Worm (Caenorhabditis elegans): Measurements from ENCODE around the gene F56C3.3.
"Not testable (repeated sequence)": the region's sequence is repeated elsewhere in the genome, so short reads cannot be mapped to it uniquely, and the experiment has no call there.

F56C3.3 gene

ce11 chrX:1358295-1358694 lies at the start of gene F56C3.3:
Gene F56C3.3, minus strand, starts transcription at chrX:1358395.
- TF ChIP-seq med-1 (GFP tag; optimal IDR thresholded peaks at IDR 0.05; ENCODE audit: insufficient read depth), result no peak
- TF ChIP-seq ref-1 (GFP tag; conservative IDR thresholded peaks at IDR 0.05), result no peak
- TF ChIP-seq ztf-23 (GFP tag; IDR thresholded peaks at IDR 0.05), result no peak
- no peak for TF ChIP-seq flt-1 (GFP tag; IDR thresholded peaks at IDR 0.05)
- no peak for TF ChIP-seq klf-2 (GFP tag; conservative IDR thresholded peaks at IDR 0.05)
- no peak for TF ChIP-seq T22C8.4 (GFP tag; IDR thresholded peaks at IDR 0.05)
- TF ChIP-seq tab-1 (GFP tag; IDR thresholded peaks at IDR 0.05), result no peak
- TF ChIP-seq ztf-29 (GFP tag; IDR thresholded peaks at IDR 0.05), result no peak
- TF ChIP-seq cog-1 (tag; optimal IDR thresholded peaks at IDR 0.05), result no peak

- not testable (repeated sequence) for TF ChIP-seq ref-1 (GFP tag; conservative IDR thresholded peaks at IDR 0.05); ztf-23 (GFP tag; IDR thresholded peaks at IDR 0.05); klf-2 (GFP tag; conservative IDR thresholded peaks at IDR 0.05)
These were observed 45.8 kb upstream of the F56C3.3 start, which contains the start of gene ZK402.1 for ce11 chrX:1403971-1404370. Gene ZK402.1, plus strand, starts transcription at chrX:1404271.

ce11 chrX:1403444-1403843 lies 45.2 kb upstream of the F56C3.3 start, which contains the start of gene ZK402.2:
Gene ZK402.2, plus strand, starts transcription at chrX:1403744.
- TF ChIP-seq med-1 (GFP tag; optimal IDR thresholded peaks at IDR 0.05; ENCODE audit: insufficient read depth); ztf-29 (GFP tag; IDR thresholded peaks at IDR 0.05); T22C8.4 (GFP tag; IDR thresholded peaks at IDR 0.05): not testable (repeated sequence)

- no peak for TF ChIP-seq T22C8.4 (GFP tag; IDR thresholded peaks at IDR 0.05)
- TF ChIP-seq klf-2 (GFP tag; conservative IDR thresholded peaks at IDR 0.05), result no peak
- no peak for TF ChIP-seq ztf-29 (GFP tag; IDR thresholded peaks at IDR 0.05)
- TF ChIP-seq ref-1 (GFP tag; conservative IDR thresholded peaks at IDR 0.05), result no peak
- TF ChIP-seq med-1 (GFP tag; optimal IDR thresholded peaks at IDR 0.05; ENCODE audit: insufficient read depth), result no peak
- TF ChIP-seq ztf-23 (GFP tag; IDR thresholded peaks at IDR 0.05), result no peak
- TF ChIP-seq cog-1 (tag; optimal IDR thresholded peaks at IDR 0.05), result no peak
- no peak for TF ChIP-seq tab-1 (GFP tag; IDR thresholded peaks at IDR 0.05)
- TF ChIP-seq flt-1 (GFP tag; IDR thresholded peaks at IDR 0.05), result no peak
These were observed 43.1 kb upstream of the F56C3.3 start, which contains the start of gene ZK402.5 for ce11 chrX:1401259-1401658. Gene ZK402.5, minus strand, starts transcription at chrX:1401359.

ce11 chrX:1397516-1397915 lies 39.3 kb upstream of the F56C3.3 start, which contains the start of gene H39E20.1:
Gene H39E20.1, minus strand, starts transcription at chrX:1397616.
- TF ChIP-seq flt-1 (GFP tag; IDR thresholded peaks at IDR 0.05) (no peak), ref-1 (GFP tag; conservative IDR thresholded peaks at IDR 0.05) (no peak), T22C8.4 (GFP tag; IDR thresholded peaks at IDR 0.05) (no peak), ztf-23 (GFP tag; IDR thresholded peaks at IDR 0.05) (no peak), cog-1 (tag; optimal IDR thresholded peaks at IDR 0.05) (no peak), tab-1 (GFP tag; IDR thresholded peaks at IDR 0.05) (no peak), med-1 (GFP tag; optimal IDR thresholded peaks at IDR 0.05; ENCODE audit: insufficient read depth) (no peak), klf-2 (GFP tag; conservative IDR thresholded peaks at IDR 0.05) (no peak), ztf-29 (GFP tag; IDR thresholded peaks at IDR 0.05) (no peak)

ce11 chrX:1395793-1396192 lies 37.6 kb upstream of the F56C3.3 start:
- no peak for TF ChIP-seq med-1 (GFP tag; optimal IDR thresholded peaks at IDR 0.05; ENCODE audit: insufficient read depth)
- no peak for TF ChIP-seq ztf-23 (GFP tag; IDR thresholded peaks at IDR 0.05)
- TF ChIP-seq cog-1 (tag; optimal IDR thresholded peaks at IDR 0.05), result no peak
- no peak for TF ChIP-seq tab-1 (GFP tag; IDR thresholded peaks at IDR 0.05)
- no peak for TF ChIP-seq flt-1 (GFP tag; IDR thresholded peaks at IDR 0.05)
- no peak for TF ChIP-seq T22C8.4 (GFP tag; IDR thresholded peaks at IDR 0.05)
- no peak for TF ChIP-seq klf-2 (GFP tag; conservative IDR thresholded peaks at IDR 0.05)
- TF ChIP-seq ref-1 (GFP tag; conservative IDR thresholded peaks at IDR 0.05), result no peak
- no peak for TF ChIP-seq ztf-29 (GFP tag; IDR thresholded peaks at IDR 0.05)

ce11 chrX:1394437-1394836 lies 36.2 kb upstream of the F56C3.3 start:
- TF ChIP-seq ztf-23 (GFP tag; IDR thresholded peaks at IDR 0.05), result no peak
- TF ChIP-seq cog-1 (tag; optimal IDR thresholded peaks at IDR 0.05), result no peak
- no peak for TF ChIP-seq T22C8.4 (GFP tag; IDR thresholded peaks at IDR 0.05)
- TF ChIP-seq ztf-29 (GFP tag; IDR thresholded peaks at IDR 0.05), result no peak

ce11 chrX:1393891-1394290 lies 35.7 kb upstream of the F56C3.3 start, which contains the start of gene F56C3.9:
Gene F56C3.9, minus strand, starts transcription at chrX:1393991.
- no peak for TF ChIP-seq ztf-29 (GFP tag; IDR thresholded peaks at IDR 0.05)
- TF ChIP-seq ref-1 (GFP tag; conservative IDR thresholded peaks at IDR 0.05), result no peak
- no peak for TF ChIP-seq T22C8.4 (GFP tag; IDR thresholded peaks at IDR 0.05)
- no peak for TF ChIP-seq tab-1 (GFP tag; IDR thresholded peaks at IDR 0.05)
- no peak for TF ChIP-seq med-1 (GFP tag; optimal IDR thresholded peaks at IDR 0.05; ENCODE audit: insufficient read depth)
- TF ChIP-seq ztf-23 (GFP tag; IDR thresholded peaks at IDR 0.05), result no peak
- TF ChIP-seq klf-2 (GFP tag; conservative IDR thresholded peaks at IDR 0.05), result no peak
- TF ChIP-seq cog-1 (tag; optimal IDR thresholded peaks at IDR 0.05), result no peak
- no peak for TF ChIP-seq flt-1 (GFP tag; IDR thresholded peaks at IDR 0.05)

ce11 chrX:1389382-1389983 lies 31.3 kb upstream of the F56C3.3 start:
- TF ChIP-seq cog-1 (tag; optimal IDR thresholded peaks at IDR 0.05) (peak; percentile 40), flt-1 (GFP tag; IDR thresholded peaks at IDR 0.05) (no peak), T22C8.4 (GFP tag; IDR thresholded peaks at IDR 0.05) (no peak)

- TF ChIP-seq ztf-29 (GFP tag; IDR thresholded peaks at IDR 0.05), result no peak
- TF ChIP-seq ref-1 (GFP tag; conservative IDR thresholded peaks at IDR 0.05), result no peak
- no peak for TF ChIP-seq tab-1 (GFP tag; IDR thresholded peaks at IDR 0.05)
- TF ChIP-seq ztf-23 (GFP tag; IDR thresholded peaks at IDR 0.05), result no peak
- TF ChIP-seq flt-1 (GFP tag; IDR thresholded peaks at IDR 0.05), result no peak
- TF ChIP-seq med-1 (GFP tag; optimal IDR thresholded peaks at IDR 0.05; ENCODE audit: insufficient read depth), result no peak
- no peak for TF ChIP-seq T22C8.4 (GFP tag; IDR thresholded peaks at IDR 0.05)
- no peak for TF ChIP-seq cog-1 (tag; optimal IDR thresholded peaks at IDR 0.05)
- no peak for TF ChIP-seq klf-2 (GFP tag; conservative IDR thresholded peaks at IDR 0.05)
These were observed 28.7 kb upstream of the F56C3.3 start, which contains the start of gene F56C3.1 for ce11 chrX:1386893-1387367. Gene F56C3.1, plus strand, starts transcription at chrX:1387317.

All from whole organism, midembryonic.